Worm (Caenorhabditis elegans): ENCODE measurements around the gene K08F9.1.
A peak's percentile ranks its signal among the peaks of the same experiment; 100 is the strongest.

ce11 chrV:15190903-15191302 is 47.7 kb upstream of the K08F9.1 start, which contains the start of gene Y75B12B.11:
- TF ChIP-seq T22C8.4 (GFP tag; IDR thresholded peaks at IDR 0.05) (peak; percentile 89), klf-2 (GFP tag; conservative IDR thresholded peaks at IDR 0.05) (peak; percentile 80), flt-1 (GFP tag; IDR thresholded peaks at IDR 0.05) (peak; percentile 96), ztf-23 (GFP tag; IDR thresholded peaks at IDR 0.05) (peak; percentile 88), ref-1 (GFP tag; conservative IDR thresholded peaks at IDR 0.05) (peak; percentile 78), med-1 (GFP tag; optimal IDR thresholded peaks at IDR 0.05; ENCODE audit: insufficient read depth) (peak; percentile 51), ztf-29 (GFP tag; IDR thresholded peaks at IDR 0.05) (peak; percentile 86), cog-1 (tag; optimal IDR thresholded peaks at IDR 0.05) (peak; percentile 76)
